Worm (Caenorhabditis elegans) whole organism, L3 larva: ENCODE measurements around the gene F07C3.9.

Experiments
- skn-1 ChIP-seq: fragments of 150-350 bp; optimal IDR thresholded peaks from 2 replicates; lab custom pipeline; 2014; ENCODE audit warnings: missing biosample characterization, missing genetic modification characterization
- snpc-4 ChIP-seq: fragments of 150-350 bp; optimal IDR thresholded peaks from 2 replicates; lab custom pipeline; 2014; ENCODE audit warnings: missing biosample characterization, missing genetic modification characterization
- zag-1 ChIP-seq: fragments of 150-350 bp; optimal IDR thresholded peaks from 2 replicates; lab custom pipeline; 2014; ENCODE audit warnings: missing biosample characterization, missing genetic modification characterization

ce11 chrV:9225675-9226144 is 28.7 kb downstream of the F07C3.9 start, which contains the start of gene F07C3.2:
- no peak for TF ChIP-seq skn-1 (tag; lab: Kevin White, UChicago)
- TF ChIP-seq snpc-4 (tag; lab: Kevin White, UChicago) = no peak
- no peak for TF ChIP-seq zag-1
